Fruit fly (Drosophila melanogaster) whole organism: ENCODE data around the gene me31B.

ENCODE experiments used
- CG8478 ChIP-seq: fragments of >200 bp; optimal IDR thresholded peaks from 2 replicates; lab custom pipeline; 2018; ENCODE audit warnings: inconsistent platforms
- Dll ChIP-seq: fragments of >200 bp; optimal IDR thresholded peaks from 2 replicates; lab custom pipeline; 2017
- EcR ChIP-seq, 2 experiments: fragments of >200 bp; optimal IDR thresholded peaks; 2 replicates each; lab custom pipeline; 2017; ENCODE audit warnings: missing biosample characterization in 2 of 2, missing genetic modification characterization in 2 of 2, missing genetic modification reagents in 2 of 2
- pan ChIP-seq: fragments of >200 bp; optimal IDR thresholded peaks from 2 replicates; lab custom pipeline; 2017
- psq ChIP-seq: fragments of >200 bp; optimal IDR thresholded peaks from 2 replicates; lab custom pipeline; 2017
- usp ChIP-seq: fragments of >200 bp; optimal IDR thresholded peaks from 2 replicates; lab custom pipeline; 2017; ENCODE audit warnings: missing biosample characterization, missing genetic modification characterization, mixed read lengths

- TF ChIP-seq pan (lab: Kevin White, UChicago) (no peak), psq (lab: Kevin White, UChicago) (no peak), usp (GFP tag; lab: Kevin White, UChicago) (no peak), Dll (lab: Kevin White, UChicago) (no peak), CG8478 (lab: Kevin White, UChicago) (no peak), EcR (GFP tag; optimal IDR thresholded peaks at IDR 0.05; lab: Kevin White, UChicago) (no peak)
These were observed 35.1 kb upstream of the me31B start, which contains the start of gene CG34159 for dm6 chr2L:10203933-10204509.
